Worm (Caenorhabditis elegans): Measurements from ENCODE around the gene cgt-3.

DNA sequence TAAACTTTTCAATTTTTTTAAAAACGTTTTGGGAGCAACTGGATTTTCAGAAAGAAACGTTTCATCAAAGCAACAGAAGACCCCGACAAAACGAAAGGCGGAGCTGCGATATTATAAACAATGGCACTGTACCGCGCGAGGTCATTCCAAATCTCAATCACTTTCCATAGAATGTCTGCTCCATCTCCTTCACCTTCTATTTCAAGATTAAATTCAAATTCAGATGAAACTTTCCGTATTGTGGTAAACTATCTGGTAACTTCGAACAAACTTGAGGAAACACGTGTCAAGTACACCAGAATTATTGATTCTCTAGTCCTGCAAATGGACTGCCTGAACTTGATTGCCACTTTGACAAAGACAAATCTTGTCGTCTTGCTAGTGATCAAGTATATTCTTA, 29.7 kb downstream of the cgt-3 start, which contains the start of gene F28B12.6:
- TF ChIP-seq klf-2 (GFP tag; conservative IDR thresholded peaks at IDR 0.05) (no peak), cog-1 (tag; optimal IDR thresholded peaks at IDR 0.05) (no peak), T22C8.4 (GFP tag; IDR thresholded peaks at IDR 0.05) (no peak), flt-1 (GFP tag; IDR thresholded peaks at IDR 0.05) (no peak), ztf-23 (GFP tag; IDR thresholded peaks at IDR 0.05) (no peak), ref-1 (GFP tag; conservative IDR thresholded peaks at IDR 0.05) (no peak)
